Worm (Caenorhabditis elegans): Measurements from ENCODE around the gene C17G10.6.

The C17G10.6 gene

DNA sequence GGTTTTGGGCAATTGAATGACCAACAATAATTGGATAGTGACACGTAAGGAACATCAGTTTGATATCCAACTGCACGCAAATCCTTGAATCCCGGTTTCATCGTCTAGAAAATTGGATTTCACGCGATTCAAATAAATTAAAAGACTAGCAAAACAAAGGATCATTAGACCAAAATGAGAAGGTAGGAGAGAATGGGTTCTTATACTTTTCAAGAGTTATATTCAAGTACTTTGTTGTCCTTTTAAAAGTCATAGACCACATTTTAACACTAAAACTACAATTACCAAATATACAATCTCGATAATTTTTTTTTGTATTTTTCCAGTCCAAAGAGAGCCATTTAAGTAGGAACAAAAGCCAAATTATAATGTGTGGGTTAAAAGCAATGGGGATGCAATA is 20.8 kb downstream of the C17G10.6 start, which contains the start of gene T25E4.2:
T25E4.2 (minus strand) TSS at position 101 of the 400 bp plus-strand sequence.
- TF ChIP-seq T22C8.4 (GFP tag; IDR thresholded peaks at IDR 0.05) (no peak), klf-2 (GFP tag; conservative IDR thresholded peaks at IDR 0.05) (no peak), cog-1 (tag; optimal IDR thresholded peaks at IDR 0.05) (no peak), ref-1 (GFP tag; conservative IDR thresholded peaks at IDR 0.05) (no peak), med-1 (GFP tag; optimal IDR thresholded peaks at IDR 0.05; ENCODE audit: insufficient read depth) (no peak), ztf-29 (GFP tag; IDR thresholded peaks at IDR 0.05) (no peak), tab-1 (GFP tag; IDR thresholded peaks at IDR 0.05) (no peak), flt-1 (GFP tag; IDR thresholded peaks at IDR 0.05) (no peak), ztf-23 (GFP tag; IDR thresholded peaks at IDR 0.05) (no peak)

DNA sequence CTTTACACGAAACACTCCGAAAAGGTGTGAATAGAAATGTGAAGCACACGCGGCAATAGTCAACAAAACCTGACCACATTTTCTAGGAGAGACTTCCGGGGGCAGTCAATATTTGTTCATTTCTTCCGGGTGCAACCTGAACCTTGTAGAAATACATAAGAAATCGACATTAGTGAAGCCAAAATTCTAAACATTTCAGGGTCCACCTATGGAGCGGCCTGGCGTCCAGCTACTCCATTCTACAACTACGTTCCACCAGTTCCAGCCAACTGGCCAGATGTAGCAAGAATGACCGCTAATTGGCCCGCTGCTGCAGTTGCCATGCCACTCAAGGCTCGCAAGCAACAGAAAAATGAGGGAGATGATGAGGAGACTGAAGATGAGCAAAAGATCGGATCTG is 23.9 kb downstream of the C17G10.6 start:
- TF ChIP-seq cog-1 (tag; optimal IDR thresholded peaks at IDR 0.05) (no peak), ztf-23 (GFP tag; IDR thresholded peaks at IDR 0.05) (no peak), tab-1 (GFP tag; IDR thresholded peaks at IDR 0.05) (no peak), klf-2 (GFP tag; conservative IDR thresholded peaks at IDR 0.05) (no peak), med-1 (GFP tag; optimal IDR thresholded peaks at IDR 0.05; ENCODE audit: insufficient read depth) (no peak), ztf-29 (GFP tag; IDR thresholded peaks at IDR 0.05) (no peak), T22C8.4 (GFP tag; IDR thresholded peaks at IDR 0.05) (no peak), ref-1 (GFP tag; conservative IDR thresholded peaks at IDR 0.05) (no peak), flt-1 (GFP tag; IDR thresholded peaks at IDR 0.05) (no peak)

DNA sequence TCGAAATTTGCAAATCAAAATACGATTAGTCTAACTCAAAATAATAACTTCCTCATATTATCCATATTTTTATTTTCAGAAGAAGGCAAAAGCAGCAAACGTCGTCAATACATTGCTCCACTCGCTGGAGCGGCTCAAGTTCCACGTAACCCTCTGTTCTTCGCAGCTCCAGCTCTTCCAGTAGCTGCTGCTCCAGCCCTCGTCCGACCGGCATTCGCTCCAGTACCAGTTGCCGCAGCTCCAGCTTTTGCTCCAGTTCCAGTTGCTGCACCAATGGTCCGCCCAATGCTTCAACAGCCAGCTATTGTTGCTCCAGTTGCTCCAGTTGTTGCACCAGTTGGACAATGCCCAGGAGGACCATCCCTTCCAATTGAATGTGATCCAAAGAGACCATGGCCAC is 24.4 kb downstream of the C17G10.6 start:
- TF ChIP-seq klf-2 (GFP tag; conservative IDR thresholded peaks at IDR 0.05) (no peak), med-1 (GFP tag; optimal IDR thresholded peaks at IDR 0.05; ENCODE audit: insufficient read depth) (no peak), cog-1 (tag; optimal IDR thresholded peaks at IDR 0.05) (no peak), flt-1 (GFP tag; IDR thresholded peaks at IDR 0.05) (no peak), ztf-29 (GFP tag; IDR thresholded peaks at IDR 0.05) (no peak), ztf-23 (GFP tag; IDR thresholded peaks at IDR 0.05) (no peak), T22C8.4 (GFP tag; IDR thresholded peaks at IDR 0.05) (no peak), ref-1 (GFP tag; conservative IDR thresholded peaks at IDR 0.05) (no peak), tab-1 (GFP tag; IDR thresholded peaks at IDR 0.05) (no peak)

DNA sequence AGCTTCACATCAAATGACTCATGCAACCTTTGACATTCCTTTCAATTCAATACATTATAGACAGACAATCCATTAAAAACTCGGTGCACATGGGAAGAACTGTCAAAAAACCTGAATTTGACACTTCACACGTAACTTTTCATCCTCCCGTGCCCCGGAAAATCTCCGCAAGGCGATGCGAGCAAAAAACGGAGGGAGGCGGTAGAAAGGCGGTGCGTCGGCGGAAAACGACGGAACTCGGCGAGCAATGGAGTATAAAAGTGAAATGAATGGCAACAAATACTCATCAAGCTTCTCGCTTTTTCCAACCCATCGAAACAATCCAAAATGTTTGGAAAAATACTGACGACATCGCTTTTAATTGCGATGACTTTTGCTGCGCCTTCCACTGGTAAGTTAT is 25.1 kb downstream of the C17G10.6 start, which contains the start of gene T25E4.1:
T25E4.1 (plus strand) TSS at position 301 of the 400 bp plus-strand sequence.
- no peak for TF ChIP-seq med-1 (GFP tag; optimal IDR thresholded peaks at IDR 0.05; ENCODE audit: insufficient read depth)
- TF ChIP-seq flt-1 (GFP tag; IDR thresholded peaks at IDR 0.05): no peak
- no peak for TF ChIP-seq cog-1 (tag; optimal IDR thresholded peaks at IDR 0.05)
- no peak for TF ChIP-seq ref-1 (GFP tag; conservative IDR thresholded peaks at IDR 0.05)
- TF ChIP-seq ztf-29 (GFP tag; IDR thresholded peaks at IDR 0.05): no peak
- no peak for TF ChIP-seq klf-2 (GFP tag; conservative IDR thresholded peaks at IDR 0.05)
- TF ChIP-seq tab-1 (GFP tag; IDR thresholded peaks at IDR 0.05): no peak
- TF ChIP-seq ztf-23 (GFP tag; IDR thresholded peaks at IDR 0.05): no peak
- no peak for TF ChIP-seq T22C8.4 (GFP tag; IDR thresholded peaks at IDR 0.05)

DNA sequence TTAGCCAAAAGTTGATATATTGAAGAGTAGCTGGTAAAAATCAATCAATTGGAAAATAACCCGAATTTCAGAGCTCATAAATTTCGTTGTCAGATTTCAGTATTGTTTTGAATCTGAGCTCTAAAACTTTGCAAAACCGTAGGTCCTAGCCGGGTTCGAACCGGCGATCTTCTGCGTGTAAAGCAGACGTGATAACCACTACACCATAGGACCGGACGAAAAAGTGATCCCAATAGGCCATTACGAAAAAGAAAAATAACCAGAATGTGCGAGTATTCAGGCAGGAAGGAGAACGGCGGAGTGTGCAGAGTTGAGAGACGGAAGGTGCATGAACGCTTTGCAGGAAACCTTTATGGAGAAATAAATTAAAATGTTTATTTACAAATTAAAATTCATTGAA is 26.0 kb downstream of the C17G10.6 start:
- peak; percentile 49; the same call in 1 of the 2 replicates for TF ChIP-seq T22C8.4 (GFP tag; IDR thresholded peaks at IDR 0.05)
- peak; percentile 87 for TF ChIP-seq flt-1 (GFP tag; IDR thresholded peaks at IDR 0.05)
- TF ChIP-seq med-1 (GFP tag; optimal IDR thresholded peaks at IDR 0.05; ENCODE audit: insufficient read depth): no peak
- 0 out of 2 replicates have a peak, but pooled peaks have one; percentile 22 for TF ChIP-seq klf-2 (GFP tag; conservative IDR thresholded peaks at IDR 0.05)
- peak; percentile 78 for TF ChIP-seq tab-1 (GFP tag; IDR thresholded peaks at IDR 0.05)
- TF ChIP-seq cog-1 (tag; optimal IDR thresholded peaks at IDR 0.05): no peak
- peak; percentile 73 for TF ChIP-seq ztf-23 (GFP tag; IDR thresholded peaks at IDR 0.05)

DNA sequence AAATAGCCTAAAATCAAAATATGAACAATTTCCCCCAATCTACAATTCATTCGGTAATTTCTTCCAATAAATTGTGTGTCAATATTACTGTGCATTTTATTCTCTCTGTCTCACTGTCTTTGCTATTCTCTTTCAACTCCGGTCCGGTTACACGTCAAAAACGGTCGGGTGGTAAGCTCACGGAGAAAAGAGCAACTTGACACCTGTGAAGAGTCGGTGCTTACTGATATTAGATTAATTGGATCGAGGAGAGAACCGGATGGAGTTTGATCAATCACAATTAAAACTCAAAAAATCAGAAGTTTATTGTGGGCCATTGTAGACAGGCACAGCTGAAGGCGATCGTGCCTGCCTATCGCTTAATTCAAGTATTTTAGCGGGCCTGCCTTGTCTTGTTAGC is 28.2 kb downstream of the C17G10.6 start:
- TF ChIP-seq ztf-23 (GFP tag; IDR thresholded peaks at IDR 0.05) (no peak), cog-1 (tag; optimal IDR thresholded peaks at IDR 0.05) (no peak), klf-2 (GFP tag; conservative IDR thresholded peaks at IDR 0.05) (no peak), med-1 (GFP tag; optimal IDR thresholded peaks at IDR 0.05; ENCODE audit: insufficient read depth) (no peak), ztf-29 (GFP tag; IDR thresholded peaks at IDR 0.05) (no peak), flt-1 (GFP tag; IDR thresholded peaks at IDR 0.05) (no peak), ref-1 (GFP tag; conservative IDR thresholded peaks at IDR 0.05) (no peak), tab-1 (GFP tag; IDR thresholded peaks at IDR 0.05) (no peak), T22C8.4 (GFP tag; IDR thresholded peaks at IDR 0.05) (no peak)

DNA sequence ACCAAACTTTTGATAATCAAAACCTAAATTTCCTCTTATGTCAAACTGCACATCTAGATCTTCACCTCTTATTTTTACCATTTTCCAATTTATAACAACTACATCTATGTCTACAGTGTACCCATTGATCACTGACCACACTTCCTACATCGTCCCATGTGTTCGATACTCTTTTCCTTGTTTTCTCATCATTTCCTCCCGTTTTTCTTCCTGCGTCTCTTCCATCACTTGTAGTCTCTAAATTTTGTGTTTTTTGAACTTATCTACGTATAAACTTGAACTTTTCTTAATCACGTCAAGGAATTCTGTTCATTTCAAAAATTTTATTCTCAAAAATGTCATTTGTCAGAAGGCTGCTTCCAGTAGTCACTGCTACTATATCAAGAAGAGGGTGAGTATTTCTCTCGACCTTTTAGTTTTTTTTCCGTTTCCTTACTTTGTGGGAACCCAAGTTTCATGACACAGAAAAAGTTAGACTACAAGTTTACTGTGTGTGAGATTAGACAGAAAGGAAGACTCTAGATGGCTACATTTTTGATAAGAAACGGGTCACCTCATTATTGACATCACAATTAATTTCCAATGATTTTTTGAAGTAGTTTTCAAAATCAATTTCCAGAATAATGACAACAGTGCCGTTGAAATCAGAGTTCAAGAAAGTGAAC is 30.9 kb downstream of the C17G10.6 start:
- TF ChIP-seq flt-1 (GFP tag; IDR thresholded peaks at IDR 0.05) (no peak), cog-1 (tag; optimal IDR thresholded peaks at IDR 0.05) (no peak), T22C8.4 (GFP tag; IDR thresholded peaks at IDR 0.05) (no peak)

DNA sequence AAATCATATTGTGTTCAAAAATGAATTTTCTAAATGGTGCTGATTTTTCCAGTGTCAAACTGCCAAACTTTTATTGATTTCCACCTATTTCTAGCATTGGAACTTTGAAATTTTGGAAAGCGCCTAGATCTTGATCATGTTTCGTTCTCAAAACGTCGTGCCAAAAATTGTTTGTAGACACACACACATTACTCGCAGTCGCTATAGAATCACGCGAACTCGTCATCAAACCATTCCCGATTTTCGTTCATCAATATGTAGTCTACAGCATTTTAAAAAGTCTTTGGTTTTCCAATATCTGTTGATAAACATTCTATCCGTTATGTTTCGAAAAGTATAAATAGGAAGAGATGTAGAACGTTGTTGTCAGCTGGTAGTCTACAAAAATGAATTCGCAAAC is 32.8 kb downstream of the C17G10.6 start, which contains the start of the genes C17C3.1 and C17C3.15:
C17C3.1 (plus strand) TSS at position 301 of the 400 bp plus-strand sequence.
C17C3.15 (plus strand) TSS at position 383 of the 400 bp plus-strand sequence.
- no peak for TF ChIP-seq tab-1 (GFP tag; IDR thresholded peaks at IDR 0.05)
- no peak for TF ChIP-seq ztf-29 (GFP tag; IDR thresholded peaks at IDR 0.05)
- TF ChIP-seq med-1 (GFP tag; optimal IDR thresholded peaks at IDR 0.05; ENCODE audit: insufficient read depth): no peak
- no peak for TF ChIP-seq ref-1 (GFP tag; conservative IDR thresholded peaks at IDR 0.05)
- no peak for TF ChIP-seq klf-2 (GFP tag; conservative IDR thresholded peaks at IDR 0.05)
- no peak for TF ChIP-seq flt-1 (GFP tag; IDR thresholded peaks at IDR 0.05)
- TF ChIP-seq cog-1 (tag; optimal IDR thresholded peaks at IDR 0.05): no peak
- TF ChIP-seq T22C8.4 (GFP tag; IDR thresholded peaks at IDR 0.05): no peak
- TF ChIP-seq ztf-23 (GFP tag; IDR thresholded peaks at IDR 0.05): no peak

DNA sequence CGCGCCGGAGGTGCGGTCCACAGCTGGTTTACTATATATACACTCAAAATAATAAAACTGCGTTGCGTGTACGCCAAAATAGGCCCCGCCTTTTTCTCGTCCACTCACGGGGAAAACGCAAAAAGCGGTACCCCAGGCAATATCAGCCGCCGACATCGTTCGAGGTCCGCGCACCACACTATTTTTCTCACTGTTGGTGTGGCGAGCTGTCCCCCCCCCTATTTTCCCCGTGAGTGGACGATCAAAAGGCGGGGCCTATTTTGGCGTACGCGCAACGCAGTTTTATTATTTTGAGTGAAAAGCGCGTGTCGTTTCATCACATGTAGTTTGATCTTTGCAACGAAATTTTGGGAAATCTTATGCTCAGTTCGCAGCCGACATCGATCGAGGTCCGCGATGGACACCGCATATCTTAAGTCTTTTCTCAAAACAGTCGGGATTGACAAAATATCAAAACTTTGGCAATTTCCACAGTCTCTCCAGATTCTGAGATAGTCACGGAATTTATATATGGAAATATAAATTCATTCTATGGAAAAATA is 37.9 kb downstream of the C17G10.6 start:
- TF ChIP-seq flt-1 (GFP tag; IDR thresholded peaks at IDR 0.05) (0 out of 2 replicates have a peak, but pooled peaks have one; percentile 45), med-1 (GFP tag; optimal IDR thresholded peaks at IDR 0.05; ENCODE audit: insufficient read depth) (no peak)

All from whole organism, midembryonic.